Worm (Caenorhabditis elegans): ENCODE data around the gene gfi-3.
"Not testable (repeated sequence)": the region's sequence is repeated elsewhere in the genome, so short reads cannot be mapped to it uniquely, and the experiment has no call there.

gfi-3 gene

DNA sequence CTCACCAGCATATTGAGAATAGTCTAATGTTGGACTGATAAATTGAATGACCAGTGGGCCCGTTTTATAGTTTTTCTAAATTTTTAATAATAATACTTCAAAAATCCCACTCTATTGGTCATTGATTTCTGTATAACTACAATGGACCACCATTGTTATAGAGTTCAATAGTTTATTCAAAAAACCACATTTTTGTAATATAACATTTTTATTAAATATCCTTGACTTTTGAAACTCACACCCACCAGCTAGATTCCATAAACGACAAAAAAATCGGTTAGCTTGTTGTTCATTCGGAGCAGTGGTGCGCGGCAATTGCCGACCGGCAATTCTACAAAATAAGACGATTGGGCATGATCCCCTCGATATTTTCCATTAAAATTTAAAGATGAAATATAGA lies 47.2 kb downstream of the gfi-3 start, which contains the start of gene nspc-18:
nspc-18 (minus strand) TSS at position 101 of the 400 bp plus-strand sequence.
- no peak for TF ChIP-seq let-607 (tag; optimal IDR thresholded peaks at IDR 0.05)
- TF ChIP-seq ztf-22 (GFP tag; optimal IDR thresholded peaks at IDR 0.05): no peak
- no peak for TF ChIP-seq ceh-100 (GFP tag; IDR thresholded peaks at IDR 0.05)
- TF ChIP-seq sdz-38 (tag; optimal IDR thresholded peaks at IDR 0.05): no peak
- TF ChIP-seq F49E8.2 (tag; optimal IDR thresholded peaks at IDR 0.05; ENCODE audit: insufficient read depth): no peak
- TF ChIP-seq akir-1 (GFP tag; optimal IDR thresholded peaks at IDR 0.05): no peak
- TF ChIP-seq zfh-2 (GFP tag; conservative IDR thresholded peaks at IDR 0.05): no peak
- TF ChIP-seq ama-1 (optimal IDR thresholded peaks at IDR 0.05): no peak
- TF ChIP-seq ama-1 (GFP tag; optimal IDR thresholded peaks at IDR 0.05): no peak
- TF ChIP-seq pha-4 (tag; optimal IDR thresholded peaks at IDR 0.05): no peak
- no peak for TF ChIP-seq ztf-6 (GFP tag; IDR thresholded peaks at IDR 0.05)
- TF ChIP-seq B0019.2 (GFP tag; conservative IDR thresholded peaks at IDR 0.05): no peak
- no peak for TF ChIP-seq B0336.3 (GFP tag; IDR thresholded peaks at IDR 0.05)
- TF ChIP-seq athp-1 (tag; optimal IDR thresholded peaks at IDR 0.05): no peak
- no peak for TF ChIP-seq lir-1 (GFP tag; conservative IDR thresholded peaks at IDR 0.05)
- no peak for TF ChIP-seq Y95B8A.8 (GFP tag; IDR thresholded peaks at IDR 0.05)
- TF ChIP-seq cebp-2 (GFP tag; IDR thresholded peaks at IDR 0.05): no peak

- not testable (repeated sequence) for TF ChIP-seq nhr-27 (tag; optimal IDR thresholded peaks at IDR 0.05); hmg-20 (GFP tag; IDR thresholded peaks at IDR 0.05); C17E4.6 (GFP tag; IDR thresholded peaks at IDR 0.05)
Observed at ce11 chrX:14528399-14528798, 48.0 kb downstream of the gfi-3 start, which contains the start of gene nspc-19. Gene nspc-19 (plus strand): TSS chrX:14528699.

- TF ChIP-seq Y53F4B.3 (GFP tag; IDR thresholded peaks at IDR 0.05): no peak
Observed at ce11 chrX:14530107-14530506, 49.7 kb downstream of the gfi-3 start, which contains the start of gene nspc-20. Gene nspc-20 (minus strand): TSS chrX:14530207.

- TF ChIP-seq repo-1 (tag; optimal IDR thresholded peaks at IDR 0.05) (no peak), B0336.3 (GFP tag; IDR thresholded peaks at IDR 0.05) (no peak), hrde-1 (tag; optimal IDR thresholded peaks at IDR 0.05; ENCODE audit: borderline replicate concordance) (no peak), madf-8 (GFP tag; conservative IDR thresholded peaks at IDR 0.05) (no peak), T07F8.4 (tag; optimal IDR thresholded peaks at IDR 0.05) (no peak), Y53G8AR.9 (GFP tag; conservative IDR thresholded peaks at IDR 0.05) (no peak), Y95B8A.8 (GFP tag; IDR thresholded peaks at IDR 0.05) (no peak), C17E4.6 (GFP tag; IDR thresholded peaks at IDR 0.05) (no peak), lsy-27 (tag; optimal IDR thresholded peaks at IDR 0.05; ENCODE audit: borderline replicate concordance, insufficient read depth) (no peak), T26A5.8 (tag; optimal IDR thresholded peaks at IDR 0.05) (no peak), attf-5 (GFP tag; optimal IDR thresholded peaks at IDR 0.05) (no peak), K11D2.4 (GFP tag; IDR thresholded peaks at IDR 0.05) (no peak), ekl-4 (GFP tag; IDR thresholded peaks at IDR 0.05) (no peak), cebp-1 (GFP tag; IDR thresholded peaks at IDR 0.05) (no peak), cebp-1 (tag; optimal IDR thresholded peaks at IDR 0.05) (no peak), hsf-1 (GFP tag; IDR thresholded peaks at IDR 0.05) (no peak)
Observed at ce11 chrX:14534117-14534516, 53.7 kb downstream of the gfi-3 start, which contains the start of gene T24C2.5. Gene T24C2.5 (plus strand): TSS chrX:14534417.
